Worm (Caenorhabditis elegans) whole organism, mixed stage, embryonic: ENCODE data around the gene C36C9.6.

Experiments
- bed-3 ChIP-seq: fragments of 200-800 bp; sonication (Bioruptor generic); optimal IDR thresholded peaks from 3 replicates; lab custom pipeline; 2018; ENCODE audit warnings: mild to moderate bottlenecking, missing genetic modification characterization, moderate library complexity, missing compliant biosample characterization
- ces-1 ChIP-seq: fragments of 150-350 bp; optimal IDR thresholded peaks from 2 replicates; lab custom pipeline; 2014; ENCODE audit warnings: missing biosample characterization, missing genetic modification reagents, missing genetic modification characterization
- drap-1 ChIP-seq: fragments of 200-800 bp; sonication (Bioruptor generic); optimal IDR thresholded peaks from 3 replicates; lab custom pipeline; 2018; ENCODE audit warnings: mild to moderate bottlenecking, missing genetic modification characterization, missing compliant biosample characterization
- elt-3 ChIP-seq: fragments of 150-350 bp; optimal IDR thresholded peaks from 2 replicates; lab custom pipeline; 2014; ENCODE audit warnings: missing biosample characterization, missing genetic modification characterization
- lsy-2 ChIP-seq: fragments of 150-350 bp; optimal IDR thresholded peaks from 2 replicates; lab custom pipeline; 2014; ENCODE audit warnings: missing biosample characterization, missing genetic modification characterization
- mab-5 ChIP-seq: fragments of 150-350 bp; optimal IDR thresholded peaks from 2 replicates; lab custom pipeline; 2014; ENCODE audit warnings: missing biosample characterization, missing genetic modification characterization
- mep-1 ChIP-seq: fragments of 150-350 bp; optimal IDR thresholded peaks from 2 replicates; lab custom pipeline; 2017; ENCODE audit warnings: missing biosample characterization, missing genetic modification reagents, missing genetic modification characterization, inconsistent platforms
- nhr-2 ChIP-seq: fragments of 150-350 bp; optimal IDR thresholded peaks from 2 replicates; lab custom pipeline; 2014; ENCODE audit warnings: missing biosample characterization, missing genetic modification characterization
- pha-4 ChIP-seq: fragments of 150-350 bp; optimal IDR thresholded peaks from 2 replicates; lab custom pipeline; 2018; ENCODE audit warnings: missing biosample characterization, missing genetic modification reagents, missing genetic modification characterization
- snpc-4 ChIP-seq: fragments of 150-350 bp; optimal IDR thresholded peaks from 2 replicates; lab custom pipeline; 2014; ENCODE audit warnings: missing biosample characterization, missing genetic modification characterization
- unc-39 ChIP-seq: fragments of 150-350 bp; optimal IDR thresholded peaks from 2 replicates; lab custom pipeline; 2014; ENCODE audit warnings: missing biosample characterization, missing genetic modification characterization

- TF ChIP-seq snpc-4 (tag; lab: Kevin White, UChicago) (no peak), pha-4 (tag; lab: Kevin White, UChicago) (no peak), unc-39 (no peak), nhr-2 (tag; lab: Kevin White, UChicago) (no peak), drap-1 (GFP tag; lab: Kevin White, UChicago) (no peak), mab-5 (tag; lab: Kevin White, UChicago) (no peak), lsy-2 (tag; lab: Kevin White, UChicago) (no peak), elt-3 (tag; lab: Kevin White, UChicago) (no peak), mep-1 (tag; lab: Kevin White, UChicago) (no peak), bed-3 (no peak), ces-1 (GFP tag; lab: Kevin White, UChicago) (no peak)
Measured at ce11 chrX:1718479-1718878, 27.7 kb upstream of the C36C9.6 start, which contains the start of gene fbxa-53.
